Fruit fly (Drosophila melanogaster): Measurements from ENCODE around the gene Eig71Ef.

The Eig71Ef gene

dm6 chr3L:15610109-15610508 lies 47.1 kb downstream of the Eig71Ef start, which contains the start of gene CG7650 (continued):
- TF ChIP-seq zfh1 (GFP tag; IDR thresholded peaks at IDR 0.05) (no peak), Hr39 (optimal IDR thresholded peaks at IDR 0.05) (no peak), CG10654 (GFP tag; optimal IDR thresholded peaks at IDR 0.05) (no peak), CG9797 (GFP tag; optimal IDR thresholded peaks at IDR 0.05) (peak; percentile 83), gt (GFP tag; IDR thresholded peaks at IDR 0.05) (no peak), shn (GFP tag; optimal IDR thresholded peaks at IDR 0.05) (no peak), Oli (tag; optimal IDR thresholded peaks at IDR 0.05) (no peak), crp (GFP tag; optimal IDR thresholded peaks at IDR 0.05) (no peak), tgo (GFP tag; IDR thresholded peaks at IDR 0.05) (no peak), lola (GFP tag; optimal IDR thresholded peaks at IDR 0.05) (no peak), sug (tag; optimal IDR thresholded peaks at IDR 0.05) (no peak), CG31441 (GFP tag; IDR thresholded peaks at IDR 0.05) (no peak), sens (GFP tag) (peak; percentile 66), HLH54F (GFP tag; optimal IDR thresholded peaks at IDR 0.05) (no peak), Doc3 (GFP tag; IDR thresholded peaks at IDR 0.05; ENCODE audit: partially characterized antibody) (peak; percentile 90), H15 (GFP tag; IDR thresholded peaks at IDR 0.05) (no peak), fu2 (GFP tag; optimal IDR thresholded peaks at IDR 0.05) (no peak), eyg (GFP tag; optimal IDR thresholded peaks at IDR 0.05) (no peak), zen (tag; optimal IDR thresholded peaks at IDR 0.05) (peak; percentile 77), kni (GFP tag; optimal IDR thresholded peaks at IDR 0.05) (no peak), bsh (GFP tag; optimal IDR thresholded peaks at IDR 0.05) (no peak), vnd (GFP tag; IDR thresholded peaks at IDR 0.05; ENCODE audit: partially characterized antibody) (peak; percentile 83), ab (GFP tag; optimal IDR thresholded peaks at IDR 0.05) (no peak), Atf3 (GFP tag; optimal IDR thresholded peaks at IDR 0.05) (no peak), trem (tag; optimal IDR thresholded peaks at IDR 0.05) (peak; percentile 54), pb (GFP tag; optimal IDR thresholded peaks at IDR 0.05) (no peak), CG10366 (GFP tag; IDR thresholded peaks at IDR 0.05) (no peak), CG11247 (GFP tag; IDR thresholded peaks at IDR 0.05) (no peak)

All from whole organism, embryonic.